Fruit fly (Drosophila melanogaster) whole organism, larva: ENCODE data around the gene Atox1.

Source experiments
- noc ChIP-seq: fragments of 200-800 bp; sonication (Bioruptor generic); optimal IDR thresholded peaks from 3 replicates; lab custom pipeline; 2019; ENCODE audit warnings: missing biosample characterization, mild to moderate bottlenecking, missing genetic modification characterization, moderate library complexity

Atox1 gene

dm6 chr3L:21645878-21646277 lies 5.1 kb downstream of the Atox1 start:
- no peak for TF ChIP-seq noc (tag; lab: Kevin White, UChicago)

- TF ChIP-seq noc (tag; lab: Kevin White, UChicago): no peak
Measured at dm6 chr3L:21647853-21648252, 7.1 kb downstream of the Atox1 start.

dm6 chr3L:21651412-21651811 lies 10.6 kb downstream of the Atox1 start:
- TF ChIP-seq noc (tag; lab: Kevin White, UChicago): no peak

- no peak for TF ChIP-seq noc (tag; lab: Kevin White, UChicago)
Measured at dm6 chr3L:21652124-21652523, 11.3 kb downstream of the Atox1 start.

dm6 chr3L:21652768-21653167 lies 12.0 kb downstream of the Atox1 start:
- no peak for TF ChIP-seq noc (tag; lab: Kevin White, UChicago)

- TF ChIP-seq noc (tag; lab: Kevin White, UChicago): no peak
Measured at dm6 chr3L:21666880-21667279, 26.1 kb downstream of the Atox1 start, which contains the start of gene Cpr78E. Gene Cpr78E, minus strand, starts transcription at chr3L:21666980.

- no peak for TF ChIP-seq noc (tag; lab: Kevin White, UChicago)
Measured at dm6 chr3L:21667530-21667929, 26.7 kb downstream of the Atox1 start.

- TF ChIP-seq noc (tag; lab: Kevin White, UChicago): no peak
Measured at dm6 chr3L:21671839-21672238, 31.0 kb downstream of the Atox1 start, which contains the start of gene CG11249. Gene CG11249, plus strand, starts transcription at chr3L:21672139.

dm6 chr3L:21679687-21680086 lies 38.9 kb downstream of the Atox1 start, which contains the start of the genes Als2 and CG11248:
Gene Als2, minus strand, starts transcription at chr3L:21679755.
Gene CG11248, plus strand, starts transcription at chr3L:21680050.
- no peak for TF ChIP-seq noc (tag; lab: Kevin White, UChicago)

- no peak for TF ChIP-seq noc (tag; lab: Kevin White, UChicago)
Measured at dm6 chr3L:21683942-21684341, 43.1 kb downstream of the Atox1 start, which contains the start of gene Sfp78E. Gene Sfp78E, minus strand, starts transcription at chr3L:21684042.

- TF ChIP-seq noc (tag; lab: Kevin White, UChicago): no peak
Measured at dm6 chr3L:21685753-21686152, 45.0 kb downstream of the Atox1 start.

dm6 chr3L:21688607-21689129 lies 47.9 kb downstream of the Atox1 start:
- no peak for TF ChIP-seq noc (tag; lab: Kevin White, UChicago)
